Fruit fly (Drosophila melanogaster) whole organism, embryonic: ENCODE measurements around the gene CG5181.

Experiments used
- B-H2 ChIP-seq: fragments of 200-800 bp; sonication (Bioruptor generic); optimal IDR thresholded peaks from 2 replicates; lab custom pipeline; 2018; ENCODE audit warnings: missing biosample characterization, mild to moderate bottlenecking, missing genetic modification characterization
- CG10654 ChIP-seq: fragments of 200-800 bp; sonication (Bioruptor generic); optimal IDR thresholded peaks from 2 replicates; lab custom pipeline; 2016; ENCODE audit warnings: missing biosample characterization, missing genetic modification characterization
- CG12219 ChIP-seq: fragments of 200-800 bp; sonication (Bioruptor generic); optimal IDR thresholded peaks from 3 replicates; lab custom pipeline; 2018; ENCODE audit warnings: missing biosample characterization, mild to moderate bottlenecking, missing genetic modification characterization
- CG12659 ChIP-seq: fragments of 200-800 bp; sonication (Bioruptor generic); optimal IDR thresholded peaks from 3 replicates; lab custom pipeline; 2017; ENCODE audit warnings: mild to moderate bottlenecking, missing biosample characterization, missing genetic modification reagents, missing genetic modification characterization
- CG13123 ChIP-seq: fragments of 200-800 bp; sonication (Bioruptor generic); optimal IDR thresholded peaks from 2 replicates; lab custom pipeline; 2016; ENCODE audit warnings: missing biosample characterization, missing genetic modification characterization
- CG15073 ChIP-seq: fragments of 200-800 bp; sonication (Bioruptor generic); optimal IDR thresholded peaks from 2 replicates; lab custom pipeline; 2016; ENCODE audit warnings: missing biosample characterization, missing genetic modification characterization
- CG17802 ChIP-seq: fragments of 200-800 bp; sonication (Bioruptor generic); optimal IDR thresholded peaks from 2 replicates; lab custom pipeline; 2018; ENCODE audit warnings: missing biosample characterization, mild to moderate bottlenecking, missing genetic modification characterization, moderate library complexity
- CG18476 ChIP-seq: fragments of 200-800 bp; sonication (Bioruptor generic); optimal IDR thresholded peaks from 2 replicates; lab custom pipeline; 2016; ENCODE audit warnings: missing biosample characterization, mild to moderate bottlenecking, missing genetic modification characterization
- CG2202 ChIP-seq: fragments of 200-800 bp; sonication (Bioruptor generic); optimal IDR thresholded peaks from 2 replicates; lab custom pipeline; 2018; ENCODE audit warnings: missing biosample characterization, mild to moderate bottlenecking, missing genetic modification characterization
- CG30020 ChIP-seq: fragments of 200-800 bp; optimal IDR thresholded peaks from 2 replicates; lab custom pipeline; 2019; ENCODE audit warnings: missing biosample characterization, mild to moderate bottlenecking, missing genetic modification characterization, moderate library complexity
- CG30403 ChIP-seq: fragments of 200-800 bp; sonication (Bioruptor generic); optimal IDR thresholded peaks from 3 replicates; lab custom pipeline; 2016; ENCODE audit warnings: missing biosample characterization, missing genetic modification characterization
- CG32532 ChIP-seq: fragments of 200-800 bp; sonication (Bioruptor generic); IDR thresholded peaks from 2 replicates; pipeline ENCODE4 v1.3.6; 2022; ENCODE audit warnings: missing biosample characterization, missing genetic modification characterization
- CG34376 ChIP-seq: fragments of 200-800 bp; sonication (Bioruptor generic); optimal IDR thresholded peaks from 2 replicates; lab custom pipeline; 2018; ENCODE audit warnings: missing biosample characterization, mild to moderate bottlenecking, missing genetic modification characterization
- CG3995 ChIP-seq: fragments of 200-800 bp; sonication (Bioruptor generic); optimal IDR thresholded peaks from 3 replicates; lab custom pipeline; 2016; ENCODE audit warnings: missing biosample characterization, missing genetic modification characterization
- CG4328 ChIP-seq: fragments of 200-800 bp; sonication (Bioruptor generic); optimal IDR thresholded peaks from 3 replicates; lab custom pipeline; 2017; ENCODE audit warnings: missing biosample characterization, missing genetic modification reagents, missing genetic modification characterization
- CG4707 ChIP-seq: fragments of 200-800 bp; sonication (Bioruptor generic); optimal IDR thresholded peaks from 2 replicates; lab custom pipeline; 2018; ENCODE audit warnings: missing biosample characterization, mild to moderate bottlenecking, missing genetic modification characterization, moderate library complexity
- CG5953 ChIP-seq: fragments of 200-800 bp; sonication (Bioruptor generic); IDR thresholded peaks from 2 replicates; pipeline ENCODE4 v1.3.6; 2022; ENCODE audit warnings: missing biosample characterization, missing genetic modification characterization
- CG9215 ChIP-seq: fragments of 200-800 bp; sonication (Bioruptor generic); IDR thresholded peaks from 2 replicates; pipeline ENCODE4 v1.3.6; 2022; ENCODE audit warnings: missing biosample characterization, missing genetic modification characterization
- CG9817 ChIP-seq: fragments of 200-800 bp; sonication (Bioruptor generic); optimal IDR thresholded peaks from 2 replicates; lab custom pipeline; 2018; ENCODE audit warnings: missing biosample characterization, mild to moderate bottlenecking, missing genetic modification characterization, moderate library complexity
- Camta ChIP-seq: fragments of 200-800 bp; sonication (Bioruptor generic); optimal IDR thresholded peaks from 2 replicates; lab custom pipeline; 2016; ENCODE audit warnings: missing biosample characterization, missing genetic modification characterization
- E2f2 ChIP-seq: fragments of 200-800 bp; sonication (Bioruptor generic); IDR thresholded peaks from 2 replicates; pipeline ENCODE4 v1.3.6; 2022; ENCODE audit warnings: missing biosample characterization, missing genetic modification characterization
- Gsc ChIP-seq: fragments of 200-800 bp; sonication (Bioruptor generic); IDR thresholded peaks from 2 replicates; pipeline ENCODE4 v1.3.6; 2022; ENCODE audit warnings: missing biosample characterization, missing genetic modification characterization
- Hr3 ChIP-seq: fragments of 200-800 bp; sonication (Bioruptor generic); optimal IDR thresholded peaks from 3 replicates; lab custom pipeline; 2016; ENCODE audit warnings: missing biosample characterization, missing genetic modification characterization
- Jarid2 ChIP-seq: fragments of 200-800 bp; sonication (Bioruptor generic); optimal IDR thresholded peaks from 3 replicates; lab custom pipeline; 2017; ENCODE audit warnings: mild to moderate bottlenecking, missing biosample characterization, missing genetic modification reagents, missing genetic modification characterization
- Side ChIP-seq: fragments of 200-800 bp; sonication (Bioruptor generic); optimal IDR thresholded peaks from 2 replicates; lab custom pipeline; 2016; ENCODE audit warnings: missing biosample characterization, missing genetic modification characterization
- Sox100B ChIP-seq: fragments of 200-800 bp; sonication (Bioruptor generic); optimal IDR thresholded peaks from 3 replicates; lab custom pipeline; 2018; ENCODE audit warnings: missing biosample characterization, mild to moderate bottlenecking, missing genetic modification characterization
- Sry-β ChIP-seq: fragments of 200-800 bp; sonication (Bioruptor generic); optimal IDR thresholded peaks from 2 replicates; lab custom pipeline; 2018; ENCODE audit warnings: missing biosample characterization, mild to moderate bottlenecking, missing genetic modification characterization, moderate library complexity
- Sry-δ ChIP-seq: fragments of 200-800 bp; sonication (Bioruptor generic); optimal IDR thresholded peaks from 2 replicates; lab custom pipeline; 2016; ENCODE audit warnings: missing biosample characterization, missing genetic modification characterization
- al ChIP-seq: fragments of 200-800 bp; sonication (Bioruptor generic); IDR thresholded peaks from 2 replicates; pipeline ENCODE4 v1.3.6; 2022; ENCODE audit warnings: missing biosample characterization, missing genetic modification characterization
- bbx ChIP-seq: fragments of 200-800 bp; sonication (Bioruptor generic); IDR thresholded peaks from 2 replicates; pipeline ENCODE4 v1.3.6; 2022; ENCODE audit warnings: missing biosample characterization, missing genetic modification characterization; ENCODE audit not compliant: partially characterized antibody
- cad ChIP-seq: fragments of >200 bp; optimal IDR thresholded peaks from 2 replicates; lab custom pipeline; 2017; ENCODE audit warnings: missing biosample characterization, missing genetic modification characterization
- ci ChIP-seq: fragments of 200-800 bp; sonication (Bioruptor generic); IDR thresholded peaks from 3 replicates; pipeline ENCODE4 v1.3.6; 2022; ENCODE audit warnings: missing biosample characterization, missing genetic modification characterization
- crp ChIP-seq, 2 experiments: fragments of 200-800 bp; sonication (Bioruptor generic); optimal IDR thresholded peaks; 2 replicates in 1 of 2; 3 replicates in 1 of 2; lab custom pipeline; 2017; ENCODE audit warnings: missing biosample characterization in 2 of 2, missing genetic modification characterization in 2 of 2, mild to moderate bottlenecking in 1 of 2, moderate library complexity in 1 of 2
- en ChIP-seq: fragments of 200-800 bp; sonication (Bioruptor generic); optimal IDR thresholded peaks from 2 replicates; lab custom pipeline; 2016; ENCODE audit warnings: missing biosample characterization, missing genetic modification characterization
- exex ChIP-seq: fragments of 200-800 bp; sonication (Bioruptor generic); optimal IDR thresholded peaks from 4 replicates; lab custom pipeline; 2018; ENCODE audit warnings: missing biosample characterization, mild to moderate bottlenecking, missing genetic modification characterization, moderate library complexity
- ftz-f1 ChIP-seq: fragments of 200-800 bp; sonication (Bioruptor generic); optimal IDR thresholded peaks from 2 replicates; lab custom pipeline; 2016; ENCODE audit warnings: missing biosample characterization, missing genetic modification characterization
- kay ChIP-seq: fragments of 200-800 bp; sonication (Bioruptor generic); optimal IDR thresholded peaks from 2 replicates; lab custom pipeline; 2016; ENCODE audit warnings: missing biosample characterization, missing genetic modification characterization
- maf-S ChIP-seq: fragments of 200-800 bp; sonication (Bioruptor generic); optimal IDR thresholded peaks from 2 replicates; lab custom pipeline; 2016; ENCODE audit warnings: missing biosample characterization, missing genetic modification characterization
- nau ChIP-seq: fragments of 200-800 bp; sonication (Bioruptor generic); optimal IDR thresholded peaks from 3 replicates; lab custom pipeline; 2017; ENCODE audit warnings: missing biosample characterization, mild to moderate bottlenecking, missing genetic modification characterization, missing genetic modification reagents
- nerfin-1 ChIP-seq: fragments of 200-800 bp; sonication (Bioruptor generic); optimal IDR thresholded peaks from 3 replicates; lab custom pipeline; 2019; ENCODE audit warnings: missing biosample characterization, mild to moderate bottlenecking, missing genetic modification characterization, moderate library complexity
- rib ChIP-seq: fragments of 200-800 bp; sonication (Bioruptor generic); IDR thresholded peaks from 2 replicates; pipeline ENCODE4 v1.3.6; 2022; ENCODE audit warnings: missing biosample characterization, missing genetic modification characterization
- schlank ChIP-seq: fragments of 200-800 bp; sonication (Bioruptor generic); optimal IDR thresholded peaks from 2 replicates; lab custom pipeline; 2018; ENCODE audit warnings: missing biosample characterization, mild to moderate bottlenecking, missing genetic modification characterization
- scrt ChIP-seq: fragments of 200-800 bp; sonication (Bioruptor generic); optimal IDR thresholded peaks from 2 replicates; lab custom pipeline; 2018; ENCODE audit warnings: missing biosample characterization, mild to moderate bottlenecking, missing genetic modification characterization, moderate library complexity
- sd ChIP-seq: fragments of 200-800 bp; sonication (Bioruptor generic); optimal IDR thresholded peaks from 3 replicates; lab custom pipeline; 2018; ENCODE audit warnings: missing biosample characterization, mild to moderate bottlenecking, missing genetic modification characterization, moderate library complexity
- sisA ChIP-seq: fragments of 200-800 bp; sonication (Bioruptor generic); IDR thresholded peaks from 2 replicates; pipeline ENCODE4 v1.3.6; 2022; ENCODE audit warnings: missing biosample characterization, missing genetic modification characterization
- stwl ChIP-seq: fragments of 200-800 bp; sonication (Bioruptor generic); optimal IDR thresholded peaks from 3 replicates; lab custom pipeline; 2018; ENCODE audit warnings: missing biosample characterization, mild to moderate bottlenecking, missing genetic modification characterization, moderate library complexity
- sug ChIP-seq: fragments of 200-800 bp; optimal IDR thresholded peaks from 2 replicates; lab custom pipeline; 2019; ENCODE audit warnings: missing biosample characterization, mild to moderate bottlenecking, missing genetic modification characterization, moderate library complexity
- tap ChIP-seq: fragments of 200-800 bp; optimal IDR thresholded peaks from 3 replicates; lab custom pipeline; 2019; ENCODE audit warnings: missing biosample characterization, mild to moderate bottlenecking, missing genetic modification characterization, moderate library complexity
- trh ChIP-seq: fragments of 200-800 bp; sonication (Bioruptor generic); optimal IDR thresholded peaks from 2 replicates; lab custom pipeline; 2016; ENCODE audit warnings: missing biosample characterization, missing genetic modification characterization
- wdn ChIP-seq: fragments of 200-800 bp; sonication (Bioruptor generic); IDR thresholded peaks from 2 replicates; pipeline ENCODE4 v1.3.6; 2022; ENCODE audit warnings: missing biosample characterization, missing genetic modification characterization

CG5181 gene

DNA sequence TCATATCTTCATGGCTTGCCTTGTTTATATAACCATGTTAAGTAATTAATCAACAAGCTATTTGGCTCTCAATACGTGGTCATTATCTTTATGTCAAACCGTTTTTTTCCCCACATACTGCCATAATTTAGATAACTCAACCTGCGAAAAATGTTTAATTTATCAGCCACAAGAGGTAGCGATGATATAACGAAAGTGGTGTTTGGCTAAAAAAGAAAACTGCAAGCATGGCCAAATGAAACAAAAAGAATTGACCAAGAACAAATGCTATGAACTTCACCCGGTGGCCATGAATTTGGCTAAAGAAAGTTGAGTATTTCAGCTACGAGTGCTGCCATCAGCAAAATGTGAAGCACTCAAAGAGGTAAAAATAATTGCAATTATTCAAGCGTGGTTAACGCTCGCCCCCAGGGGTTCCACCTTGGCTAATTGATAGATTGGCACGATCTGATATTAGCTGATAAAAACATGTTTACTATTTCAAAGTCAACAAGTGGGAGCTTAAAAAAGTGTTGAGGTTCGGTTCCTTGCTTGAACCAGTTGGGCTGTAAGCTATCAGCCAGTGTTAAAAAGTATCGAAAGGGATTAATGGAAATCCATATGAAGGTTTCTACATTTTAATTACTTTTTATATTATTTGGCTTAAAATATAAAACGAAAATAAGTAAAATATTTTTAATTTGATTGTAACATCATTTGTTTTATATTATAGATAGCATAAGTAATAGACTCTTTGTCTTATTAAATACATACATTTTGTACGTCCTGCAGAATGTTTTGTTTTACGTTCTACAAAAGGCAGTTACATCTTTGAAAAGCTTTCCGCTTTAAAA, 27.1 kb upstream of the CG5181 start (continued):
- TF ChIP-seq nerfin-1 (tag; lab: Kevin White, UChicago) = peak; percentile 44
- TF ChIP-seq ftz-f1 (GFP tag; lab: Kevin White, UChicago) = peak; percentile 80
- peak; percentile 79 for TF ChIP-seq CG13123 (GFP tag; lab: Kevin White, UChicago)
- TF ChIP-seq schlank = peak; percentile 86
- no peak for TF ChIP-seq Gsc (GFP tag; lab: Robert Waterston, UW)
- TF ChIP-seq CG15073 (GFP tag; lab: Kevin White, UChicago) = peak; percentile 21
- TF ChIP-seq CG18476 (GFP tag; lab: Kevin White, UChicago) = peak; percentile 30
- TF ChIP-seq al (GFP tag; lab: Robert Waterston, UW) = peak; percentile 34; the same call in 1 of the 2 replicates
- TF ChIP-seq Side (GFP tag; lab: Kevin White, UChicago) = peak; percentile 64
- TF ChIP-seq stwl = no peak
- TF ChIP-seq CG10654 = peak; percentile 69
- peak; percentile 29 for TF ChIP-seq tap (tag; lab: Kevin White, UChicago)
- peak; percentile 92 for TF ChIP-seq ci
- TF ChIP-seq scrt (GFP tag; lab: Kevin White, UChicago) = peak; percentile 92
- TF ChIP-seq CG12659 (GFP tag; lab: Kevin White, UChicago) = peak; percentile 87
- no peak for TF ChIP-seq CG2202
- peak; percentile 57 for TF ChIP-seq trh (GFP tag; lab: Kevin White, UChicago)
- no peak for TF ChIP-seq Sry-β (GFP tag; lab: Kevin White, UChicago)
- TF ChIP-seq CG12219 (GFP tag; lab: Kevin White, UChicago) = peak; percentile 47
- peak; percentile 44; the same call in 1 of the 2 replicates for TF ChIP-seq E2f2 (GFP tag; lab: Robert Waterston, UW)
- TF ChIP-seq CG30403 (GFP tag; lab: Kevin White, UChicago) = peak; percentile 38
- no peak for TF ChIP-seq CG3995
- TF ChIP-seq CG30020 = no peak
- TF ChIP-seq Sry-δ (GFP tag; lab: Kevin White, UChicago) = peak; percentile 43
- TF ChIP-seq Hr3 (GFP tag; lab: Kevin White, UChicago) = peak; percentile 60

DNA sequence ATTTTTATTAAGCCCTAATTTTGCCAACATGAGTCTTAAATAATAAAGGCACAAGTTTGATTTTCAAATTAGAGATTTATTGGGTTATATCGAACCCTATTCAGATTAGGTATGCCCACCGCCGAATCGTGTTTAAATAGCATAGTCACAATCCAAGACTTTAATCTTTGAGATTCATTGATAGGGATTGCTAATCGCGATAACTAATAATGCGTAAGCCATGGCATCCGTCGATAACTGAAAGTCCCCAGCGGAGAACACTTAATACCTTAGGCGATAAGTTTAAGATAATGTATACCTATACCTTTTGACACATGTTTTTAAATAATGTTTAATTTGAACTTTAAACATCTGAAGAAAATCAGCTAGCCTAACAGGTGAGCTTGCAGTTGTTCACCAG, 25.9 kb upstream of the CG5181 start:
- TF ChIP-seq cad (GFP tag; lab: Kevin White, UChicago) (no peak), CG4328 (GFP tag; lab: Kevin White, UChicago) (no peak), kay (GFP tag; lab: Kevin White, UChicago) (no peak), crp (GFP tag; optimal IDR thresholded peaks at IDR 0.05; lab: Kevin White, UChicago) (no peak), CG9215 (GFP tag; lab: Robert Waterston, UW) (no peak), CG17802 (no peak), B-H2 (GFP tag; lab: Kevin White, UChicago) (no peak), rib (GFP tag; lab: Robert Waterston, UW) (no peak), en (GFP tag; lab: Kevin White, UChicago) (no peak), sd (tag; lab: Kevin White, UChicago) (peak; percentile 8), wdn (no peak), bbx (GFP tag; lab: Robert Waterston, UW) (no peak), nau (GFP tag; lab: Kevin White, UChicago) (no peak), CG5953 (GFP tag; lab: Robert Waterston, UW) (no peak), exex (tag; lab: Kevin White, UChicago) (peak; percentile 85), CG32532 (GFP tag; lab: Robert Waterston, UW) (no peak), CG34376 (GFP tag; lab: Kevin White, UChicago) (peak; percentile 52), nerfin-1 (tag; lab: Kevin White, UChicago) (no peak), Jarid2 (no peak), CG9817 (no peak), Camta (GFP tag; lab: Kevin White, UChicago) (no peak), sisA (GFP tag; lab: Robert Waterston, UW) (no peak), sug (tag; lab: Kevin White, UChicago) (peak; percentile 96), maf-S (GFP tag; lab: Kevin White, UChicago) (no peak), CG4707 (GFP tag; lab: Kevin White, UChicago) (no peak), Sox100B (GFP tag; lab: Kevin White, UChicago) (no peak)
